Worm (Caenorhabditis elegans): ENCODE results near the gene sqt-1.

The sqt-1 gene

ce11 chrII:11347878-11348556, 10.4 kb upstream of the sqt-1 start, which contains the start of the genes B0491.6 and pigm-1 (continued):
- no peak for TF ChIP-seq aptf-3 (GFP tag; IDR thresholded peaks at IDR 0.05)
- peak; percentile 16 for TF ChIP-seq ceh-27 (GFP tag; optimal IDR thresholded peaks at IDR 0.05)
- no peak for TF ChIP-seq aptf-2 (GFP tag; conservative IDR thresholded peaks at IDR 0.05)
- TF ChIP-seq egrh-3 (GFP tag; IDR thresholded peaks at IDR 0.05) = no peak
- TF ChIP-seq dox-1 (GFP tag; IDR thresholded peaks at IDR 0.05) = peak; percentile 53
- no peak for TF ChIP-seq hmg-20 (GFP tag; IDR thresholded peaks at IDR 0.05)
- peak; percentile 6 for TF ChIP-seq madf-10 (tag; optimal IDR thresholded peaks at IDR 0.05)
- TF ChIP-seq attf-5 (GFP tag; optimal IDR thresholded peaks at IDR 0.05) = peak; percentile 90
- no peak for TF ChIP-seq F33H1.4 (GFP tag; IDR thresholded peaks at IDR 0.05)
- TF ChIP-seq somi-1 (GFP tag; optimal IDR thresholded peaks at IDR 0.05) = no peak
- TF ChIP-seq zfh-2 (GFP tag; conservative IDR thresholded peaks at IDR 0.05) = no peak; the same call in 1 of the 2 replicates
- TF ChIP-seq K11D2.4 (GFP tag; IDR thresholded peaks at IDR 0.05) = no peak
- TF ChIP-seq xnd-1 (tag; optimal IDR thresholded peaks at IDR 0.05) = no peak
- no peak for TF ChIP-seq ceh-58 (GFP tag; IDR thresholded peaks at IDR 0.05)
- no peak for TF ChIP-seq F52B5.7 (tag; optimal IDR thresholded peaks at IDR 0.05)
- no peak for TF ChIP-seq fkh-3 (tag; optimal IDR thresholded peaks at IDR 0.05)
- no peak for TF ChIP-seq F37B4.10 (GFP tag; IDR thresholded peaks at IDR 0.05)
- TF ChIP-seq bed-1 (GFP tag; IDR thresholded peaks at IDR 0.05) = no peak
- TF ChIP-seq Y56A3A.18 (GFP tag; IDR thresholded peaks at IDR 0.05) = no peak
- TF ChIP-seq lsl-1 (GFP tag; optimal IDR thresholded peaks at IDR 0.05) = no peak
- TF ChIP-seq sdz-38 (tag; optimal IDR thresholded peaks at IDR 0.05) = no peak
- TF ChIP-seq lag-1 (GFP tag; IDR thresholded peaks at IDR 0.05) = no peak
- no peak for TF ChIP-seq egl-18 (GFP tag; IDR thresholded peaks at IDR 0.05)
- TF ChIP-seq snpc-3.4 (tag; optimal IDR thresholded peaks at IDR 0.05) = no peak
- TF ChIP-seq Y53F4B.3 (GFP tag; IDR thresholded peaks at IDR 0.05) = no peak
- peak; percentile 94 for TF ChIP-seq hmg-1.2 (GFP tag; IDR thresholded peaks at IDR 0.05)
- TF ChIP-seq ceh-40 (GFP tag; IDR thresholded peaks at IDR 0.05) = no peak
- TF ChIP-seq athp-1 (tag; optimal IDR thresholded peaks at IDR 0.05) = no peak
- no peak for TF ChIP-seq let-607 (tag; optimal IDR thresholded peaks at IDR 0.05)
- TF ChIP-seq cebp-2 (GFP tag; IDR thresholded peaks at IDR 0.05) = no peak
- TF ChIP-seq snpc-4 (GFP tag; optimal IDR thresholded peaks at IDR 0.05) = peak; percentile 12
- TF ChIP-seq snpc-4 (tag; optimal IDR thresholded peaks at IDR 0.05) = peak in 3 of 4 experiments; percentile 19 to 53 (median 50)
- TF ChIP-seq Y67H2A.10 (GFP tag; conservative IDR thresholded peaks at IDR 0.05) = no peak
- TF ChIP-seq mel-28 (tag; optimal IDR thresholded peaks at IDR 0.05; ENCODE audit: borderline replicate concordance) = no peak
- no peak for TF ChIP-seq ztf-3 (GFP tag; optimal IDR thresholded peaks at IDR 0.05)
- TF ChIP-seq rcor-1 (GFP tag; IDR thresholded peaks at IDR 0.05) = no peak
- TF ChIP-seq K12H6.12 (tag; optimal IDR thresholded peaks at IDR 0.05) = peak; percentile 70
- 0 out of 2 replicates have a peak, but pooled peaks have one; percentile 10 for TF ChIP-seq lir-1 (GFP tag; conservative IDR thresholded peaks at IDR 0.05)
- TF ChIP-seq ets-4 (GFP tag; optimal IDR thresholded peaks at IDR 0.05) = no peak
- TF ChIP-seq hsf-1 (GFP tag; IDR thresholded peaks at IDR 0.05) = 0 out of 2 replicates have a peak, but pooled peaks have one; percentile 39
- no peak for TF ChIP-seq T26A5.8 (tag; optimal IDR thresholded peaks at IDR 0.05)
- TF ChIP-seq hlh-12 (tag; optimal IDR thresholded peaks at IDR 0.05) = no peak
- TF ChIP-seq dpl-1 (GFP tag; optimal IDR thresholded peaks at IDR 0.05) = no peak
- 0 out of 2 replicates have a peak, but pooled peaks have one; percentile 16 for TF ChIP-seq pbrm-1 (GFP tag; IDR thresholded peaks at IDR 0.05)
- TF ChIP-seq F10E7.11 (tag; optimal IDR thresholded peaks at IDR 0.05) = no peak
- TF ChIP-seq nhr-90 (tag; optimal IDR thresholded peaks at IDR 0.05) = no peak
- TF ChIP-seq lin-40 (tag; optimal IDR thresholded peaks at IDR 0.05) = peak; percentile 64
- no peak for TF ChIP-seq him-1 (tag; optimal IDR thresholded peaks at IDR 0.05)
- TF ChIP-seq D2030.7 (GFP tag; IDR thresholded peaks at IDR 0.05) = no peak

Measured in whole organism, young adult.